Worm (Caenorhabditis elegans) whole organism, L3 larva: Measurements from ENCODE around the gene Y54G2A.13.
"Not testable (repeated sequence)": the region's sequence is repeated elsewhere in the genome, so short reads cannot be mapped to it uniquely, and the experiment has no call there.

Experiments used
- R02D3.7 ChIP-seq: fragments of 150-350 bp; optimal IDR thresholded peaks from 2 replicates; lab custom pipeline; 2014; ENCODE audit warnings: missing biosample characterization, missing genetic modification characterization
- aly-2 ChIP-seq: fragments of 150-350 bp; optimal IDR thresholded peaks from 2 replicates; lab custom pipeline; 2014; ENCODE audit warnings: missing biosample characterization, missing genetic modification characterization
- ama-1 ChIP-seq: fragments of 150-350 bp; optimal IDR thresholded peaks from 2 replicates; lab custom pipeline; 2018
- ceh-16 ChIP-seq: sonication (generic microtip); optimal IDR thresholded peaks from 2 replicates; lab custom pipeline; 2017; ENCODE audit warnings: missing biosample characterization, missing genetic modification characterization
- daf-12 ChIP-seq: fragments of 150-350 bp; optimal IDR thresholded peaks from 2 replicates; lab custom pipeline; 2014; ENCODE audit warnings: missing biosample characterization, missing genetic modification reagents, missing genetic modification characterization
- egl-5 ChIP-seq: fragments of 150-350 bp; optimal IDR thresholded peaks from 2 replicates; lab custom pipeline; 2017; ENCODE audit warnings: missing biosample characterization, missing genetic modification reagents, missing genetic modification characterization, inconsistent platforms
- elt-1 ChIP-seq: fragments of 150-350 bp; optimal IDR thresholded peaks from 2 replicates; lab custom pipeline; 2014; ENCODE audit warnings: missing biosample characterization, missing genetic modification characterization
- elt-2 ChIP-seq: sonication (generic microtip); optimal IDR thresholded peaks from 2 replicates; lab custom pipeline; 2016; ENCODE audit warnings: missing genetic modification reagents, mild to moderate bottlenecking, missing genetic modification characterization, missing compliant biosample characterization
- elt-3 ChIP-seq, 3 experiments: fragments of 150-350 bp in 1 of 3; sonication (generic microtip) in 2 of 3; optimal IDR thresholded peaks; 2 replicates in 2 of 3; 4 replicates in 1 of 3; lab custom pipeline; 2014 to 2017; ENCODE audit warnings: missing biosample characterization in 3 of 3, missing genetic modification characterization in 3 of 3
- eor-1 ChIP-seq, 2 experiments: fragments of 150-350 bp; optimal IDR thresholded peaks; 2 replicates each; lab custom pipeline; 2014 to 2018; ENCODE audit warnings: missing biosample characterization in 2 of 2, missing genetic modification characterization in 2 of 2
- fkh-10 ChIP-seq: sonication (generic microtip); optimal IDR thresholded peaks from 2 replicates; lab custom pipeline; 2017; ENCODE audit warnings: missing biosample characterization, missing genetic modification reagents, missing genetic modification characterization
- fkh-2 ChIP-seq: fragments of 150-350 bp; optimal IDR thresholded peaks from 2 replicates; lab custom pipeline; 2014; ENCODE audit warnings: missing biosample characterization, missing genetic modification reagents, missing genetic modification characterization
- fos-1 ChIP-seq: fragments of 150-350 bp; optimal IDR thresholded peaks from 2 replicates; lab custom pipeline; 2014; ENCODE audit warnings: missing biosample characterization, missing genetic modification characterization
- hmg-11 ChIP-seq: sonication (generic microtip); optimal IDR thresholded peaks from 2 replicates; lab custom pipeline; 2016; ENCODE audit warnings: missing genetic modification characterization, missing compliant biosample characterization
- jun-1 ChIP-seq: fragments of 150-350 bp; optimal IDR thresholded peaks from 2 replicates; lab custom pipeline; 2014; ENCODE audit warnings: missing biosample characterization, missing genetic modification reagents, missing genetic modification characterization
- lin-15B ChIP-seq: fragments of 150-350 bp; optimal IDR thresholded peaks from 2 replicates; lab custom pipeline; 2014; ENCODE audit warnings: missing biosample characterization, missing genetic modification characterization
- mdl-1 ChIP-seq: fragments of 150-350 bp; optimal IDR thresholded peaks from 2 replicates; lab custom pipeline; 2014; ENCODE audit warnings: missing biosample characterization, missing genetic modification characterization
- mml-1 ChIP-seq: fragments of 150-350 bp; sonication (generic microtip); optimal IDR thresholded peaks from 3 replicates; lab custom pipeline; 2014; ENCODE audit warnings: missing biosample characterization, missing genetic modification characterization
- nfya-1 ChIP-seq: sonication (generic microtip); optimal IDR thresholded peaks from 2 replicates; lab custom pipeline; 2017; ENCODE audit warnings: missing genetic modification characterization, mild to moderate bottlenecking, missing compliant biosample characterization, antibody characterized with exemption, moderate library complexity; ENCODE audit not compliant: insufficient read depth
- nhr-11 ChIP-seq: fragments of 150-350 bp; optimal IDR thresholded peaks from 2 replicates; lab custom pipeline; 2014; ENCODE audit warnings: missing biosample characterization, missing genetic modification characterization
- nhr-23 ChIP-seq: fragments of 150-350 bp; optimal IDR thresholded peaks from 2 replicates; lab custom pipeline; 2014; ENCODE audit warnings: missing biosample characterization, missing genetic modification reagents, missing genetic modification characterization
- nhr-237 ChIP-seq: fragments of 150-350 bp; optimal IDR thresholded peaks from 2 replicates; lab custom pipeline; 2014; ENCODE audit warnings: missing biosample characterization, missing genetic modification characterization
- nhr-25 ChIP-seq: sonication (generic microtip); optimal IDR thresholded peaks from 2 replicates; lab custom pipeline; 2017; ENCODE audit warnings: missing biosample characterization, missing genetic modification characterization
- nhr-43 ChIP-seq: sonication (generic microtip); optimal IDR thresholded peaks from 2 replicates; lab custom pipeline; 2016; ENCODE audit warnings: mild to moderate bottlenecking, missing genetic modification characterization, missing compliant biosample characterization; ENCODE audit not compliant: poor library complexity, severe bottlenecking
- nhr-67 ChIP-seq: fragments of 150-350 bp; optimal IDR thresholded peaks from 2 replicates; lab custom pipeline; 2014; ENCODE audit warnings: missing biosample characterization, missing genetic modification characterization
- nhr-76 ChIP-seq: fragments of 150-350 bp; sonication (generic microtip); optimal IDR thresholded peaks from 5 replicates; lab custom pipeline; 2014; ENCODE audit warnings: missing biosample characterization, missing genetic modification characterization
- nhr-77 ChIP-seq: fragments of 150-350 bp; optimal IDR thresholded peaks from 2 replicates; lab custom pipeline; 2014; ENCODE audit warnings: missing biosample characterization, missing genetic modification characterization
- pha-4 ChIP-seq: fragments of 150-350 bp; optimal IDR thresholded peaks from 2 replicates; lab custom pipeline; 2014; ENCODE audit warnings: missing biosample characterization, missing genetic modification reagents, missing genetic modification characterization
- pqm-1 ChIP-seq: fragments of 150-350 bp; optimal IDR thresholded peaks from 2 replicates; lab custom pipeline; 2017; ENCODE audit warnings: missing biosample characterization, missing genetic modification characterization, inconsistent platforms
- sea-2 ChIP-seq: fragments of 150-350 bp; sonication (generic microtip); optimal IDR thresholded peaks from 4 replicates; lab custom pipeline; 2014; ENCODE audit warnings: missing biosample characterization, missing genetic modification reagents, missing genetic modification characterization
- tbx-2 ChIP-seq: sonication (generic microtip); optimal IDR thresholded peaks from 2 replicates; lab custom pipeline; 2016; ENCODE audit warnings: mild to moderate bottlenecking, missing genetic modification characterization, missing compliant biosample characterization
- unc-62 ChIP-seq: fragments of 150-350 bp; sonication (generic microtip); optimal IDR thresholded peaks from 4 replicates; lab custom pipeline; 2014; ENCODE audit warnings: missing biosample characterization, missing genetic modification reagents, missing genetic modification characterization
- ztf-11 ChIP-seq: fragments of 150-350 bp; optimal IDR thresholded peaks from 2 replicates; lab custom pipeline; 2014; ENCODE audit warnings: missing biosample characterization, missing genetic modification characterization
- ztf-4 ChIP-seq: fragments of 150-350 bp; optimal IDR thresholded peaks from 2 replicates; lab custom pipeline; 2014; ENCODE audit warnings: missing biosample characterization, missing genetic modification characterization

Gene Y54G2A.13

ce11 chrIV:2802193-2802592 lies 17.3 kb downstream of the Y54G2A.13 start:
- TF ChIP-seq pha-4 (tag; lab: Kevin White, UChicago): peak; percentile 12
- no peak for TF ChIP-seq mdl-1 (tag; lab: Kevin White, UChicago)
- TF ChIP-seq tbx-2: no peak
- no peak for TF ChIP-seq ztf-11 (tag; lab: Kevin White, UChicago)
- no peak for TF ChIP-seq R02D3.7 (tag; lab: Kevin White, UChicago)
- no peak for TF ChIP-seq ama-1 (lab: Kevin White, UChicago)
- no peak for TF ChIP-seq eor-1 (tag; optimal IDR thresholded peaks at IDR 0.05; lab: Kevin White, UChicago)
- no peak for TF ChIP-seq nhr-23 (tag; lab: Kevin White, UChicago)
- no peak for TF ChIP-seq daf-12 (tag; lab: Kevin White, UChicago)
- no peak for TF ChIP-seq nhr-77 (tag; lab: Kevin White, UChicago)
- TF ChIP-seq mml-1 (tag; lab: Kevin White, UChicago): no peak
- TF ChIP-seq fkh-2 (tag; lab: Kevin White, UChicago): no peak
- no peak for TF ChIP-seq pqm-1 (tag; lab: Kevin White, UChicago)
- TF ChIP-seq fos-1 (tag; lab: Kevin White, UChicago): no peak
- TF ChIP-seq elt-1 (tag; lab: Kevin White, UChicago): no peak
- TF ChIP-seq nhr-237 (tag; lab: Kevin White, UChicago): no peak
- peak; percentile 2 for TF ChIP-seq nfya-1
- TF ChIP-seq lin-15B (tag; lab: Kevin White, UChicago): no peak
- no peak for TF ChIP-seq nhr-76 (tag; lab: Kevin White, UChicago)
- TF ChIP-seq jun-1 (tag; lab: Kevin White, UChicago): no peak
- TF ChIP-seq nhr-43 (tag; lab: Kevin White, UChicago): no peak
- TF ChIP-seq unc-62: no peak
- peak; percentile 6 for TF ChIP-seq elt-2 (tag; lab: Kevin White, UChicago)
- TF ChIP-seq, all 47 proteins: peak for 3

ce11 chrIV:2801558-2801957 lies 18.0 kb downstream of the Y54G2A.13 start, which contains the start of gene Y54G2A.44:
TSS of gene Y54G2A.44 (plus strand) at chrIV:2801858.
- TF ChIP-seq nhr-237 (tag; lab: Kevin White, UChicago); mml-1 (tag; lab: Kevin White, UChicago); aly-2: not testable (repeated sequence)

DNA sequence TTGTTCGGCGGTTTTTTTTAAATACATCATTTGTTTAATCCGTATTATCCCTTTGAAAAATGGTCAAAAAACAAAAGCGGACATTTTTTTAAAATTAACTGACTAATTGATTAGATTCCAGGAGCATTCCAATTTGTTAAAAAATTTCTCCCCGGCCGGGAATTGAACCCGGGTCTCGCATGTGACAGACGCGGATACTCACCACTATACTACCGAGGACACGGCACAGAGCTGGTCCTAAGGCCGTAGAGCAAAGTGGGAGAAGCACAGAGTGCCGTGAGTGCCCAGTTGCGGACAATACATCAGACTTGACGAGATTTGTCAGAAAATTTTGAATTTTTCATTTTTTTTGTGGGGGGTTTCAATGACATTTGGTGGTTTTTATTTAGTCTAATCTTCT lies 18.5 kb downstream of the Y54G2A.13 start:
- TF ChIP-seq elt-2 (tag; lab: Kevin White, UChicago) (peak; percentile 19), nhr-25 (no peak), nfya-1 (peak; percentile 16), lin-15B (tag; lab: Kevin White, UChicago) (peak; percentile 14), hmg-11 (peak; percentile 16)

- TF ChIP-seq elt-3 (tag; optimal IDR thresholded peaks at IDR 0.05; lab: Kevin White, UChicago) (no peak), ceh-16 (tag; lab: Kevin White, UChicago) (no peak), ztf-11 (tag; lab: Kevin White, UChicago) (no peak), eor-1 (tag; optimal IDR thresholded peaks at IDR 0.05; lab: Kevin White, UChicago) (no peak), pqm-1 (tag; lab: Kevin White, UChicago) (no peak), unc-62 (no peak), egl-5 (tag; lab: Kevin White, UChicago) (no peak), nhr-11 (tag; lab: Kevin White, UChicago) (no peak), elt-2 (tag; lab: Kevin White, UChicago) (no peak)
Measured at ce11 chrIV:2799890-2800289, 19.6 kb downstream of the Y54G2A.13 start.

DNA sequence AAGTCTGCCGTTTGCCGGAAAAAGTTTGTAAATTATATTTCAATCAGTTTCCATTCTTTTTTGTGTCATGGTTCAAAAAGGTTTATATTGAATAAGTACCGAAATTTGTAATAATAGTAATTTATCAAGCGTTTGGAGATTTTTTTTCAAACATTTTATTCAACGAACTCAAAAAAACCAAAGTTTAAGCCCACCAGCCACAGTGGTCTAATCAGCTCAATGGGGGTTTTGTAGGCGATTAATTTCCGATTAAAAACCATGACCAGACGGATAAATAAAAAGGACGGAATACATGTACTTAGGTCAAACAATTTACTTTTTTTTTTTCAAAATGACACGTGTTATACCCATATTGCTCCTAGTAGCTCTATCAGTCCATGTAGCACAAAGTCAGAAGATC lies 20.1 kb downstream of the Y54G2A.13 start, which contains the start of gene Y54G2A.10:
TSS of gene Y54G2A.10 (plus strand) at position 301 of the 400 bp plus-strand sequence.
- TF ChIP-seq sea-2 (no peak), ceh-16 (tag; lab: Kevin White, UChicago) (no peak), ztf-4 (tag; lab: Kevin White, UChicago) (no peak), pha-4 (tag; lab: Kevin White, UChicago) (no peak), nfya-1 (no peak), nhr-77 (tag; lab: Kevin White, UChicago) (no peak), fkh-10 (GFP tag; lab: Kevin White, UChicago) (no peak), lin-15B (tag; lab: Kevin White, UChicago) (no peak), egl-5 (tag; lab: Kevin White, UChicago) (no peak), nhr-76 (tag; lab: Kevin White, UChicago) (no peak), nhr-67 (tag; lab: Kevin White, UChicago) (no peak), elt-3 (tag; optimal IDR thresholded peaks at IDR 0.05; lab: Kevin White, UChicago) (no peak), nhr-11 (tag; lab: Kevin White, UChicago) (no peak), fkh-2 (tag; lab: Kevin White, UChicago) (no peak), eor-1 (tag; optimal IDR thresholded peaks at IDR 0.05; lab: Kevin White, UChicago) (no peak), ztf-11 (tag; lab: Kevin White, UChicago) (no peak), daf-12 (tag; lab: Kevin White, UChicago) (no peak), mml-1 (tag; lab: Kevin White, UChicago) (no peak)
